Worm (Caenorhabditis elegans): ENCODE results near the gene ints-5.

Gene ints-5

ce11 chrV:18533606-18534005 lies at the start of gene ints-5 (continued):
- TF ChIP-seq mef-2 (tag; optimal IDR thresholded peaks at IDR 0.05) = no peak
- TF ChIP-seq nhr-47 (tag; optimal IDR thresholded peaks at IDR 0.05) = peak; percentile 64
- no peak for TF ChIP-seq pax-3 (tag; optimal IDR thresholded peaks at IDR 0.05)
- TF ChIP-seq lir-3 (tag; optimal IDR thresholded peaks at IDR 0.05; ENCODE audit: poor library complexity) = no peak
- TF ChIP-seq elt-2 (tag; optimal IDR thresholded peaks at IDR 0.05) = no peak
- peak; percentile 39 for TF ChIP-seq F16B12.6 (tag; optimal IDR thresholded peaks at IDR 0.05)
- no peak for TF ChIP-seq ces-1 (GFP tag; optimal IDR thresholded peaks at IDR 0.05)
- TF ChIP-seq sox-4 (tag; optimal IDR thresholded peaks at IDR 0.05) = no peak
- TF ChIP-seq nhr-19 (GFP tag; conservative IDR thresholded peaks at IDR 0.05) = peak; percentile 82
- TF ChIP-seq egl-27 (tag; optimal IDR thresholded peaks at IDR 0.05) = no peak
- TF ChIP-seq ceh-8 (GFP tag; optimal IDR thresholded peaks at IDR 0.05) = no peak
- TF ChIP-seq unc-86 (tag; optimal IDR thresholded peaks at IDR 0.05) = peak; percentile 52
- TF ChIP-seq fkh-10 (GFP tag; optimal IDR thresholded peaks at IDR 0.05) = no peak
- TF ChIP-seq jun-1 (tag; optimal IDR thresholded peaks at IDR 0.05) = no peak
- peak; percentile 81 for TF ChIP-seq nhr-71 (tag; optimal IDR thresholded peaks at IDR 0.05)
- no peak for TF ChIP-seq hlh-17 (GFP tag; optimal IDR thresholded peaks at IDR 0.05; ENCODE audit: borderline replicate concordance)
- no peak for TF ChIP-seq ceh-88 (GFP tag; IDR thresholded peaks at IDR 0.05)
- no peak for TF ChIP-seq C04F5.9 (tag; optimal IDR thresholded peaks at IDR 0.05)
- TF ChIP-seq egl-13 (tag; optimal IDR thresholded peaks at IDR 0.05) = peak; percentile 10
- peak; percentile 35 for TF ChIP-seq nhr-77 (tag; optimal IDR thresholded peaks at IDR 0.05)
- no peak for TF ChIP-seq ztf-11 (tag; optimal IDR thresholded peaks at IDR 0.05)
- peak in 1 of 6 experiments; percentile 52 for TF ChIP-seq elt-3 (tag; optimal IDR thresholded peaks at IDR 0.05)
- TF ChIP-seq ceh-82 (tag; optimal IDR thresholded peaks at IDR 0.05) = peak; percentile 35 to 56 (median 38)
- TF ChIP-seq mep-1 (tag; optimal IDR thresholded peaks at IDR 0.05) = peak; percentile 57
- TF ChIP-seq C16A3.4 (tag; optimal IDR thresholded peaks at IDR 0.05) = peak; percentile 69
- no peak for TF ChIP-seq nhr-12 (tag; optimal IDR thresholded peaks at IDR 0.05)
- TF ChIP-seq blmp-1 (tag; optimal IDR thresholded peaks at IDR 0.05) = peak; percentile 40
- no peak for TF ChIP-seq nhr-84 (tag; optimal IDR thresholded peaks at IDR 0.05)
- no peak for TF ChIP-seq dsc-1 (tag; optimal IDR thresholded peaks at IDR 0.05)
- peak; percentile 55 for TF ChIP-seq tbx-2 (tag; optimal IDR thresholded peaks at IDR 0.05)

- TF ChIP-seq nhr-71 (tag; optimal IDR thresholded peaks at IDR 0.05) (no peak), elt-3 (tag; optimal IDR thresholded peaks at IDR 0.05) (peak in 3 of 6 experiments; percentile 12 to 31 (median 24)), fkh-10 (GFP tag; optimal IDR thresholded peaks at IDR 0.05) (no peak), ceh-8 (GFP tag; optimal IDR thresholded peaks at IDR 0.05) (no peak), lin-35 (GFP tag; optimal IDR thresholded peaks at IDR 0.05) (no peak), xbp-1 (tag; optimal IDR thresholded peaks at IDR 0.05) (no peak)
These were observed 46.6 kb upstream of the ints-5 start, which contains the start of gene Y51A2D.18 for ce11 chrV:18487158-18487557. Y51A2D.18 (minus strand) TSS chrV:18487258.

- TF ChIP-seq sup-37 (GFP tag; optimal IDR thresholded peaks at IDR 0.05) = no peak
- TF ChIP-seq pax-3 (tag; optimal IDR thresholded peaks at IDR 0.05) = no peak
- peak; percentile 5 for TF ChIP-seq ceh-8 (GFP tag; optimal IDR thresholded peaks at IDR 0.05)
- no peak for TF ChIP-seq ztf-11 (tag; optimal IDR thresholded peaks at IDR 0.05)
- TF ChIP-seq dsc-1 (tag; optimal IDR thresholded peaks at IDR 0.05) = peak; percentile 9
- TF ChIP-seq lir-3 (tag; optimal IDR thresholded peaks at IDR 0.05; ENCODE audit: poor library complexity) = no peak
- no peak for TF ChIP-seq elt-3 (tag; optimal IDR thresholded peaks at IDR 0.05)
- TF ChIP-seq lin-14 (GFP tag; optimal IDR thresholded peaks at IDR 0.05) = peak; percentile 89
- TF ChIP-seq lsy-2 (tag; optimal IDR thresholded peaks at IDR 0.05) = peak in 1 of 2 experiments; percentile 46
- peak; percentile 22 to 32 for TF ChIP-seq efl-1 (optimal IDR thresholded peaks at IDR 0.05)
- TF ChIP-seq efl-1 (GFP tag; optimal IDR thresholded peaks at IDR 0.05 in 1 of 2) = no peak
- peak in 2 of 3 experiments; percentile 35 to 68 for TF ChIP-seq ceh-82 (tag; optimal IDR thresholded peaks at IDR 0.05)
- peak; percentile 20 for TF ChIP-seq F16B12.6 (tag; optimal IDR thresholded peaks at IDR 0.05)
- no peak for TF ChIP-seq Y116A8C.19 (tag; optimal IDR thresholded peaks at IDR 0.05; ENCODE audit: borderline replicate concordance)
- peak; percentile 23 for TF ChIP-seq snpc-4 (tag; optimal IDR thresholded peaks at IDR 0.05)
- TF ChIP-seq mep-1 (tag; optimal IDR thresholded peaks at IDR 0.05) = peak; percentile 12
- peak; percentile 8 for TF ChIP-seq unc-86 (tag; optimal IDR thresholded peaks at IDR 0.05)
- TF ChIP-seq snu-23 (GFP tag; optimal IDR thresholded peaks at IDR 0.05) = peak; percentile 2
- peak; percentile 38 for TF ChIP-seq nhr-71 (tag; optimal IDR thresholded peaks at IDR 0.05)
- peak; percentile 65 for TF ChIP-seq fkh-8 (tag; optimal IDR thresholded peaks at IDR 0.05)
- TF ChIP-seq nhr-28 (tag; optimal IDR thresholded peaks at IDR 0.05) = no peak
- TF ChIP-seq fkh-10 (GFP tag; optimal IDR thresholded peaks at IDR 0.05) = peak; percentile 63
- peak; percentile 26 for TF ChIP-seq nhr-47 (tag; optimal IDR thresholded peaks at IDR 0.05)
- 0 out of 2 replicates have a peak, but pooled peaks have one; percentile 14 for TF ChIP-seq isw-1 (GFP tag; IDR thresholded peaks at IDR 0.05)
- TF ChIP-seq fkh-4 (tag; optimal IDR thresholded peaks at IDR 0.05; ENCODE audit: borderline replicate concordance) = no peak
- TF ChIP-seq nhr-237 (tag; optimal IDR thresholded peaks at IDR 0.05) = no peak
- TF ChIP-seq lin-15B (tag; optimal IDR thresholded peaks at IDR 0.05) = peak; percentile 3
- no peak for TF ChIP-seq nhr-11 (tag; optimal IDR thresholded peaks at IDR 0.05)
These were observed 43.4 kb upstream of the ints-5 start for ce11 chrV:18490284-18490832.
